Fruit fly (Drosophila melanogaster): Measurements from ENCODE around the gene CG12279.

DNA sequence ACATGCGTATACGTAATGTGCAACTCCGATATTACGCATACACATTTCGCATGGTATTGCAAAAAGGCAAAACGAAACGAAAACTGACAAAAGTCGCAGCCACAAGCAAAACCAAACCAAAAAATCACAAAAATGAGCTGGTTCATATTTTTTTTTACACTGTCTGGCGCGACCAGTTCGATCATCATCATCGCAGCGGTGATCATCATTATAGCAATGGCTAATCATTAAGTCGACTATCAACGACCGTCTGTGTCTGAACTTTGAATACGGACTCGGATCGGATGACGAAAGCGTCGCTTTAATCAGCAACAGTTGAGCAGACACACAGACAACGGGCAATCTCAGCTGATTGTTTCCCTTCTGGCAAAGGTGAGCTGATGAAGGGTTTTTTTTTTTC lies 12.0 kb downstream of the CG12279 start:
- TF ChIP-seq CG8478 (optimal IDR thresholded peaks at IDR 0.05) = no peak
- no peak for TF ChIP-seq CTCF (optimal IDR thresholded peaks at IDR 0.05)
